Worm (Caenorhabditis elegans): Measurements from ENCODE around the gene C01G6.3.
A peak's percentile ranks its signal among the peaks of the same experiment; 100 is the strongest.

The C01G6.3 gene

ce11 chrII:9269588-9269987, at the start of gene C01G6.3:
C01G6.3 (plus strand) TSS chrII:9269888.
- TF ChIP-seq nhr-76 (tag; optimal IDR thresholded peaks at IDR 0.05): no peak
- TF ChIP-seq D1046.2 (GFP tag; IDR thresholded peaks at IDR 0.05): no peak
- no peak for TF ChIP-seq aly-2 (tag; optimal IDR thresholded peaks at IDR 0.05)
- no peak for TF ChIP-seq lsy-2 (tag; optimal IDR thresholded peaks at IDR 0.05)
- no peak for TF ChIP-seq lin-29 (GFP tag; IDR thresholded peaks at IDR 0.05)
- TF ChIP-seq hmg-1.1 (GFP tag; IDR thresholded peaks at IDR 0.05): no peak
- TF ChIP-seq egl-43 (GFP tag; IDR thresholded peaks at IDR 0.05): no peak
- no peak for TF ChIP-seq snpc-4 (tag; optimal IDR thresholded peaks at IDR 0.05)
- TF ChIP-seq lin-39 (tag; optimal IDR thresholded peaks at IDR 0.05): no peak
- no peak for TF ChIP-seq gei-8 (GFP tag; optimal IDR thresholded peaks at IDR 0.05)
- TF ChIP-seq lir-3 (tag; optimal IDR thresholded peaks at IDR 0.05): no peak
- TF ChIP-seq cey-2 (tag; optimal IDR thresholded peaks at IDR 0.05; ENCODE audit: borderline replicate concordance, insufficient read depth): no peak
- no peak for TF ChIP-seq daf-12 (tag; optimal IDR thresholded peaks at IDR 0.05)
- no peak for TF ChIP-seq arid-1 (GFP tag; conservative IDR thresholded peaks at IDR 0.05)
- TF ChIP-seq skn-1 (tag; optimal IDR thresholded peaks at IDR 0.05): no peak
- no peak for TF ChIP-seq lin-13 (GFP tag; optimal IDR thresholded peaks at IDR 0.05)
- TF ChIP-seq mxl-3 (GFP tag; optimal IDR thresholded peaks at IDR 0.05): no peak
- no peak for TF ChIP-seq madf-9 (GFP tag; conservative IDR thresholded peaks at IDR 0.05)

ce11 chrII:9222969-9223368, 46.7 kb upstream of the C01G6.3 start, which contains the start of gene ZK1067.3:
ZK1067.3 (plus strand) TSS chrII:9223269.
- no peak for TF ChIP-seq skn-1 (tag; optimal IDR thresholded peaks at IDR 0.05)
- 0 out of 2 replicates have a peak, but pooled peaks have one; percentile 4 for TF ChIP-seq lin-38 (GFP tag; IDR thresholded peaks at IDR 0.05)

- TF ChIP-seq set-16 (GFP tag; IDR thresholded peaks at IDR 0.05) (peak; percentile 86), daf-19 (GFP tag; conservative IDR thresholded peaks at IDR 0.05) (no peak), egl-43 (GFP tag; IDR thresholded peaks at IDR 0.05) (0 out of 2 replicates have a peak, but pooled peaks have one; percentile 6)
Measured at ce11 chrII:9227134-9227533, 42.6 kb upstream of the C01G6.3 start, which contains the start of gene abu-14. abu-14 (minus strand) TSS chrII:9227214.

DNA sequence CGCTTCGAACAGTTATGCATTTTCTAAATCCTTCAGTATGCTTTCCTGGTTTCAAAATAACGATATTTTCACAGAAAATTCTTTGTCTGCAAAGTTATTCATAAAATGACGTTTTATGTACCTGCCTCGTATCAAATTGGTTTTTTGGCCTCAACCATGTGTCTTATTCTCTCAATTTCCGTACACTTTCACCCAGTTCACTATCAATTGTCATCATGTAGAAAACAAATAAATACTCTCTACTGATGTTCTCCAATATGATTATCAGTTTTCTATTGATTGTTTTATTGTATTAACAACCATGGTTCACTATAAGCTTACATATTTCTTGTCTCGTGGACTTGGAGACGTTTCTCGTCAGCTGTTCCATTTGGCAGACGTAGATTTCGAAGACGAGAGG, 38.4 kb upstream of the C01G6.3 start, which contains the start of gene gst-13:
gst-13 (plus strand) TSS at position 218 of the 400 bp plus-strand sequence.
- no peak for TF ChIP-seq spr-1 (tag; optimal IDR thresholded peaks at IDR 0.05)
- TF ChIP-seq aly-2 (tag; optimal IDR thresholded peaks at IDR 0.05): no peak
- no peak for TF ChIP-seq zag-1 (tag; optimal IDR thresholded peaks at IDR 0.05)
- no peak for TF ChIP-seq nhr-76 (tag; optimal IDR thresholded peaks at IDR 0.05)
- no peak for TF ChIP-seq arid-1 (GFP tag; conservative IDR thresholded peaks at IDR 0.05)
- TF ChIP-seq ZK337.2 (GFP tag; IDR thresholded peaks at IDR 0.05): no peak
- TF ChIP-seq unc-130 (GFP tag; optimal IDR thresholded peaks at IDR 0.05): no peak
- TF ChIP-seq Y75B8A.6 (GFP tag; IDR thresholded peaks at IDR 0.05): no peak
- no peak for TF ChIP-seq hif-1 (tag; optimal IDR thresholded peaks at IDR 0.05)
- TF ChIP-seq lim-7 (GFP tag; IDR thresholded peaks at IDR 0.05): no peak
- TF ChIP-seq lin-38 (GFP tag; IDR thresholded peaks at IDR 0.05): no peak
- TF ChIP-seq gei-8 (GFP tag; optimal IDR thresholded peaks at IDR 0.05): no peak
- TF ChIP-seq T20F7.1 (GFP tag; optimal IDR thresholded peaks at IDR 0.05): no peak
- peak; percentile 18 for TF ChIP-seq nhr-48 (tag; optimal IDR thresholded peaks at IDR 0.05)
- no peak for TF ChIP-seq daf-16 (GFP tag; optimal IDR thresholded peaks at IDR 0.05)
- TF ChIP-seq daf-16 (tag; optimal IDR thresholded peaks at IDR 0.05): peak; percentile 84
- no peak for TF ChIP-seq daf-12 (tag; optimal IDR thresholded peaks at IDR 0.05)
- TF ChIP-seq ceh-32 (tag; optimal IDR thresholded peaks at IDR 0.05; ENCODE audit: poor library complexity): no peak
- peak in 1 of 2 experiments; percentile 35 for TF ChIP-seq unc-62 (GFP tag; optimal IDR thresholded peaks at IDR 0.05 in 1 of 2)
- no peak for TF ChIP-seq unc-62 (tag; optimal IDR thresholded peaks at IDR 0.05)
- peak; percentile 74 for TF ChIP-seq dve-1 (tag; optimal IDR thresholded peaks at IDR 0.05; ENCODE audit: insufficient read depth)
- TF ChIP-seq R02D3.7 (tag; optimal IDR thresholded peaks at IDR 0.05): no peak
- no peak for TF ChIP-seq sdz-12 (GFP tag; optimal IDR thresholded peaks at IDR 0.05)
- no peak for TF ChIP-seq nhr-41 (GFP tag; IDR thresholded peaks at IDR 0.05)
- no peak for TF ChIP-seq zip-11 (GFP tag; IDR thresholded peaks at IDR 0.05)
- no peak for TF ChIP-seq vab-7 (GFP tag; IDR thresholded peaks at IDR 0.05)
- TF ChIP-seq lin-13 (GFP tag; optimal IDR thresholded peaks at IDR 0.05): no peak
- no peak for TF ChIP-seq F26F4.8 (GFP tag; conservative IDR thresholded peaks at IDR 0.05)
- TF ChIP-seq hlh-30 (tag; optimal IDR thresholded peaks at IDR 0.05; ENCODE audit: insufficient read depth): no peak
- no peak for TF ChIP-seq ZK546.5 (tag; optimal IDR thresholded peaks at IDR 0.05)
- peak in 1 of 2 experiments; percentile 46 for TF ChIP-seq mdl-1 (tag; optimal IDR thresholded peaks at IDR 0.05)
- TF ChIP-seq D1046.2 (GFP tag; IDR thresholded peaks at IDR 0.05): no peak
